Worm (Caenorhabditis elegans) whole organism, late embryonic: ENCODE data around the gene molo-1.
A peak's percentile ranks its signal among the peaks of the same experiment; 100 is the strongest.

Source experiments
- F13H6.1 ChIP-seq: sonication (generic microtip); optimal IDR thresholded peaks from 2 replicates; lab custom pipeline; 2016; ENCODE audit warnings: missing genetic modification characterization, missing compliant biosample characterization
- ama-1 ChIP-seq: fragments of 150-350 bp; optimal IDR thresholded peaks from 2 replicates; lab custom pipeline; 2014
- ceh-18 ChIP-seq: sonication (generic microtip); optimal IDR thresholded peaks from 2 replicates; lab custom pipeline; 2016; ENCODE audit warnings: missing genetic modification characterization, missing compliant biosample characterization
- ceh-9 ChIP-seq: sonication (generic microtip); optimal IDR thresholded peaks from 2 replicates; lab custom pipeline; 2016; ENCODE audit warnings: mild to moderate bottlenecking, missing genetic modification characterization, inconsistent platforms, missing compliant biosample characterization
- lim-6 ChIP-seq: sonication (generic microtip); optimal IDR thresholded peaks from 2 replicates; lab custom pipeline; 2016; ENCODE audit warnings: missing genetic modification characterization, missing compliant biosample characterization
- lin-11 ChIP-seq: fragments of 200-800 bp; sonication (Bioruptor generic); optimal IDR thresholded peaks from 2 replicates; lab custom pipeline; 2018; ENCODE audit warnings: mild to moderate bottlenecking, missing genetic modification characterization, missing compliant biosample characterization
- syd-9 ChIP-seq: sonication (generic microtip); optimal IDR thresholded peaks from 2 replicates; lab custom pipeline; 2016; ENCODE audit warnings: mild to moderate bottlenecking, missing genetic modification characterization, moderate library complexity, missing compliant biosample characterization

DNA sequence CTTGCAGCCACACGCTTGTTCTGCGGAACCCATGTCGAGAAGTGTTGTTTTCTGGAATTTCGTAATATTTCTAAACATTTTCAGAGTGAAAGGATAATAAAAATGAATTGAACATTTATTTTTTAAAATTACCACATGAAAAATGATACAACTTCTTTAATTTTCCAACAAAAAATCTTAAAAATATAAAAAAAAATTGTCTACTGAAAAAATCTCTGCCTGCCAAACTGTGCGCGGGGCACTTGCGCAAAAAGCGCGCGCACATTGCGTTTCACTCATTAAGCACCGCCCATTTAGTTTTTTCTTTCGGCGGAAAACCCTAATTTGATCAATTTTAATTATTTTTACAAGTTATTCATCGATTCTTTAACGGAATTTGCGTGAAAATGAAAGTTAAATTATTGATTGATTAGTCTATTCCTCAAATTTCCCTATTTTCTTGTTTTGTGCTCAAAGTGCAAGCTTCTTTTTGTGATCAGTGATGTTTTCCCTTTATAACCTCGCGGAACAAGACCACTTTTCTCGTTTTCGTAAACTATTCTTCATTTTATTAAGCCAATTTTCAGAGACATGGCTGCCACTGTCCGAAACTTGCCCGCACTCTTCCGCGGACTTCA lies 18.8 kb upstream of the molo-1 start, which contains the start of the genes nmad-1 and hach-1:
- TF ChIP-seq lin-11 (tag; lab: Kevin White, UChicago) (peak; percentile 85), ama-1 (lab: Kevin White, UChicago) (no peak), lim-6 (tag; lab: Kevin White, UChicago) (peak; percentile 54), ceh-18 (tag; lab: Kevin White, UChicago) (peak; percentile 69), ceh-9 (tag; lab: Kevin White, UChicago) (peak; percentile 67), F13H6.1 (tag; lab: Kevin White, UChicago) (peak; percentile 93), syd-9 (tag; lab: Kevin White, UChicago) (peak; percentile 88)
